Worm (Caenorhabditis elegans) whole organism, young adult: ENCODE measurements around the gene best-14.

Source experiments
- C17E4.6 ChIP-seq: fragments of 200-800 bp; sonication (Bioruptor generic); IDR thresholded peaks from 2 replicates; pipeline ENCODE4 v1.3.6; 2022; ENCODE audit warnings: missing genetic modification reagents, missing genetic modification characterization, missing compliant biosample characterization
- F10E7.11 ChIP-seq: sonication (generic microtip); optimal IDR thresholded peaks from 2 replicates; lab custom pipeline; 2017; ENCODE audit warnings: mild to moderate bottlenecking, missing genetic modification characterization, moderate library complexity, missing compliant biosample characterization
- F37B4.10 ChIP-seq: fragments of 200-800 bp; sonication (Bioruptor generic); IDR thresholded peaks from 2 replicates; pipeline ENCODE4 v1.3.6; 2022; ENCODE audit warnings: missing genetic modification characterization, missing compliant biosample characterization
- F49E8.2 ChIP-seq: sonication (generic microtip); optimal IDR thresholded peaks from 3 replicates; lab custom pipeline; 2017; ENCODE audit warnings: missing genetic modification characterization, mild to moderate bottlenecking, missing compliant biosample characterization, antibody characterized with exemption, moderate library complexity; ENCODE audit not compliant: insufficient read depth
- F55B11.4 ChIP-seq: sonication (generic microtip); optimal IDR thresholded peaks from 2 replicates; lab custom pipeline; 2016; ENCODE audit warnings: missing compliant biosample characterization, missing genetic modification characterization, borderline replicate concordance; ENCODE audit not compliant: insufficient read depth
- F57A8.1 ChIP-seq: fragments of 200-800 bp; sonication (Bioruptor generic); optimal IDR thresholded peaks from 2 replicates; lab custom pipeline; 2018; ENCODE audit warnings: mild to moderate bottlenecking, missing genetic modification characterization, moderate library complexity, missing compliant biosample characterization
- K11D2.4 ChIP-seq: fragments of 200-800 bp; sonication (Bioruptor generic); IDR thresholded peaks from 2 replicates; pipeline ENCODE4 v1.3.6; 2022; ENCODE audit warnings: missing genetic modification reagents, missing genetic modification characterization, missing compliant biosample characterization
- T26A5.8 ChIP-seq: sonication (generic microtip); optimal IDR thresholded peaks from 2 replicates; lab custom pipeline; 2016; ENCODE audit warnings: missing genetic modification characterization, missing compliant biosample characterization
- Y67H2A.10 ChIP-seq: fragments of 200-800 bp; sonication (Bioruptor generic); conservative IDR thresholded peaks from 2 replicates; pipeline ENCODE4 v1.3.6; 2022; ENCODE audit warnings: missing genetic modification reagents, missing genetic modification characterization, missing compliant biosample characterization
- akir-1 ChIP-seq: fragments of 200-800 bp; sonication (Bioruptor generic); optimal IDR thresholded peaks from 2 replicates; lab custom pipeline; 2018; ENCODE audit warnings: mild to moderate bottlenecking, missing genetic modification characterization, moderate library complexity, missing compliant biosample characterization
- attf-3 ChIP-seq: fragments of 200-800 bp; sonication (Bioruptor generic); conservative IDR thresholded peaks from 2 replicates; pipeline ENCODE4 v1.3.6; 2022; ENCODE audit warnings: missing genetic modification reagents, missing genetic modification characterization, missing compliant biosample characterization
- ccch-3 ChIP-seq: fragments of 200-800 bp; sonication (Bioruptor generic); optimal IDR thresholded peaks from 2 replicates; lab custom pipeline; 2018; ENCODE audit warnings: mild to moderate bottlenecking, missing genetic modification characterization, missing compliant biosample characterization
- ceh-79 ChIP-seq: sonication (generic microtip); optimal IDR thresholded peaks from 2 replicates; lab custom pipeline; 2017; ENCODE audit warnings: mild to moderate bottlenecking, missing genetic modification characterization, missing compliant biosample characterization
- ceh-91 ChIP-seq: fragments of 200-800 bp; sonication (Bioruptor generic); IDR thresholded peaks from 2 replicates; pipeline ENCODE4 v1.3.6; 2022; ENCODE audit warnings: missing genetic modification reagents, missing genetic modification characterization, missing compliant biosample characterization
- dox-1 ChIP-seq: fragments of 200-800 bp; sonication (Bioruptor generic); IDR thresholded peaks from 2 replicates; pipeline ENCODE4 v1.3.6; 2022; ENCODE audit warnings: missing genetic modification reagents, missing genetic modification characterization, missing compliant biosample characterization
- gei-17 ChIP-seq: fragments of 200-800 bp; sonication (Bioruptor generic); optimal IDR thresholded peaks from 2 replicates; lab custom pipeline; 2018; ENCODE audit warnings: mild to moderate bottlenecking, missing genetic modification characterization, missing compliant biosample characterization
- hlh-26 ChIP-seq: fragments of 200-800 bp; sonication (Bioruptor generic); conservative IDR thresholded peaks from 2 replicates; pipeline ENCODE4 v1.3.6; 2022; ENCODE audit warnings: missing genetic modification reagents, missing genetic modification characterization, missing compliant biosample characterization
- hmg-20 ChIP-seq: fragments of 200-800 bp; sonication (Bioruptor generic); IDR thresholded peaks from 2 replicates; pipeline ENCODE4 v1.3.6; 2022; ENCODE audit warnings: missing genetic modification reagents, missing genetic modification characterization, missing compliant biosample characterization
- hsf-1 ChIP-seq: fragments of 200-800 bp; sonication (Bioruptor generic); IDR thresholded peaks from 2 replicates; pipeline ENCODE4 v1.3.6; 2022; ENCODE audit warnings: missing genetic modification reagents, missing genetic modification characterization, missing compliant biosample characterization
- let-607 ChIP-seq, 2 experiments: fragments of 200-800 bp in 1 of 2; sonication (Bioruptor generic) in 1 of 2; sonication (generic microtip) in 1 of 2; optimal IDR thresholded peaks; 2 replicates each; lab custom pipeline; 2016 to 2018; ENCODE audit warnings: mild to moderate bottlenecking in 2 of 2, missing compliant biosample characterization in 2 of 2, missing genetic modification characterization in 2 of 2, moderate library complexity in 2 of 2, missing genotype in 1 of 2
- lin-40 ChIP-seq: sonication (generic microtip); optimal IDR thresholded peaks from 2 replicates; lab custom pipeline; 2016; ENCODE audit warnings: missing genetic modification characterization, mild to moderate bottlenecking, missing compliant biosample characterization, missing genotype, missing genetic modification reagents
- lin-54 ChIP-seq: fragments of 200-800 bp; sonication (Bioruptor generic); optimal IDR thresholded peaks from 2 replicates; lab custom pipeline; 2018; ENCODE audit warnings: mild to moderate bottlenecking, missing genetic modification characterization, missing compliant biosample characterization
- lsl-1 ChIP-seq: fragments of 200-800 bp; sonication (Bioruptor generic); optimal IDR thresholded peaks from 2 replicates; lab custom pipeline; 2018; ENCODE audit warnings: mild to moderate bottlenecking, missing genetic modification characterization, moderate library complexity, missing compliant biosample characterization
- lsy-27 ChIP-seq: sonication (generic microtip); optimal IDR thresholded peaks from 2 replicates; lab custom pipeline; 2017; ENCODE audit warnings: missing genetic modification characterization, mild to moderate bottlenecking, missing compliant biosample characterization, antibody characterized with exemption, missing genotype, borderline replicate concordance; ENCODE audit not compliant: insufficient read depth
- madf-6 ChIP-seq: fragments of 200-800 bp; sonication (Bioruptor generic); IDR thresholded peaks from 2 replicates; pipeline ENCODE4 v1.3.6; 2022; ENCODE audit warnings: missing genetic modification reagents, missing genetic modification characterization, missing compliant biosample characterization
- nhr-90 ChIP-seq: sonication (generic microtip); optimal IDR thresholded peaks from 2 replicates; lab custom pipeline; 2016; ENCODE audit warnings: missing genotype, mild to moderate bottlenecking, missing genetic modification characterization, missing compliant biosample characterization
- pha-4 ChIP-seq: fragments of 150-350 bp; sonication (generic microtip); optimal IDR thresholded peaks from 2 replicates; lab custom pipeline; 2014; ENCODE audit warnings: missing biosample characterization, missing genetic modification reagents, missing genetic modification characterization
- snpc-1.1 ChIP-seq: sonication (generic microtip); optimal IDR thresholded peaks from 2 replicates; lab custom pipeline; 2017; ENCODE audit warnings: missing genetic modification characterization, mild to moderate bottlenecking, missing compliant biosample characterization, antibody characterized with exemption, moderate library complexity, missing genotype, missing genetic modification reagents; ENCODE audit not compliant: insufficient read depth
- snpc-3.4 ChIP-seq: sonication (generic microtip); optimal IDR thresholded peaks from 2 replicates; lab custom pipeline; 2017; ENCODE audit warnings: missing genetic modification characterization, mild to moderate bottlenecking, missing compliant biosample characterization, antibody characterized with exemption, moderate library complexity, missing genotype, missing genetic modification reagents
- snpc-4 ChIP-seq, 5 experiments: fragments of 150-350 bp in 1 of 5; sonication (generic microtip) in 4 of 5; optimal IDR thresholded peaks; 2 replicates each; lab custom pipeline; 2014 to 2018; ENCODE audit warnings: missing genetic modification characterization in 5 of 5, missing biosample characterization in 3 of 5, antibody characterized with exemption in 2 of 5, mild to moderate bottlenecking in 2 of 5, missing compliant biosample characterization in 2 of 5, missing genotype in 2 of 5, moderate library complexity in 2 of 5, missing genetic modification reagents in 1 of 5
- tbp1 ChIP-seq: fragments of 200-800 bp; sonication (Bioruptor generic); optimal IDR thresholded peaks from 2 replicates; lab custom pipeline; 2018; ENCODE audit warnings: mild to moderate bottlenecking, missing genetic modification characterization, missing compliant biosample characterization
- tbx-9 ChIP-seq: sonication (generic microtip); optimal IDR thresholded peaks from 2 replicates; lab custom pipeline; 2016; ENCODE audit warnings: borderline replicate concordance, missing genetic modification characterization, inconsistent platforms, missing compliant biosample characterization
- unc-62 ChIP-seq: fragments of 150-350 bp; optimal IDR thresholded peaks from 2 replicates; lab custom pipeline; 2014; ENCODE audit warnings: missing biosample characterization, missing genetic modification reagents, missing genetic modification characterization
- zim-3 ChIP-seq: sonication (generic microtip); optimal IDR thresholded peaks from 2 replicates; lab custom pipeline; 2017; ENCODE audit warnings: mild to moderate bottlenecking, missing genetic modification characterization, moderate library complexity, missing compliant biosample characterization
- ztf-25 ChIP-seq: fragments of 200-800 bp; sonication (Bioruptor generic); IDR thresholded peaks from 2 replicates; pipeline ENCODE4 v1.3.6; 2022; ENCODE audit warnings: missing genetic modification reagents, missing genetic modification characterization, missing compliant biosample characterization
- ztf-26 ChIP-seq: sonication (generic microtip); optimal IDR thresholded peaks from 2 replicates; lab custom pipeline; 2017; ENCODE audit warnings: missing genetic modification characterization, missing compliant biosample characterization

The best-14 gene

DNA sequence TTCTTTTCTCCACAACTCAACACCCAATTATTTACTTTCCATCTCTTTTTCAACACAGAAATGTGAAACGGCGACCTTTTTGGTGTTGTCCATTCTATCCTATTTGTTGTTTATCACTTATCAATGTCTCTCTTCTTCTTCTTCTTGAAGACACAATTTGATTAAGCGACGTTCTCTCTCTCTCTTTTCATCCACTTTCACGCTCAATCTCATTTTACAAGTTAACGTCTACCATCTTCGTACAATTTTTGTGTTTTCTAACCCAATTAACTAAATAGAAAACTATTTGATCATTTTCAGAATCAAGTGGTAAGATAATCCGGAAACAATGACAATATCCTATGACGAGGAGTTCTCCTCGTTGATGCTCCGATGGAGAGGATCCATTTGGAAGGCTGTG lies at the start of gene best-14:
Gene best-14 (plus strand): TSS at position 301 of the 400 bp plus-strand sequence.
- no peak for TF ChIP-seq snpc-4 (GFP tag; optimal IDR thresholded peaks at IDR 0.05; lab: Kevin White, UChicago)
- TF ChIP-seq snpc-4 (tag; optimal IDR thresholded peaks at IDR 0.05; lab: Kevin White, UChicago): no peak
- no peak for TF ChIP-seq F55B11.4
- no peak for TF ChIP-seq lin-54
- no peak for TF ChIP-seq zim-3
- no peak for TF ChIP-seq pha-4
- TF ChIP-seq let-607 (tag; optimal IDR thresholded peaks at IDR 0.05; lab: Kevin White, UChicago): no peak
- TF ChIP-seq gei-17: no peak
- no peak for TF ChIP-seq dox-1 (GFP tag; lab: Robert Waterston, UW)
- TF ChIP-seq, all 124 proteins: peak for 0

- TF ChIP-seq ceh-91 (no peak), akir-1 (GFP tag; lab: Kevin White, UChicago) (no peak), lsy-27 (tag; lab: Kevin White, UChicago) (no peak), madf-6 (GFP tag; lab: Robert Waterston, UW) (no peak), Y67H2A.10 (GFP tag; lab: Robert Waterston, UW) (no peak), lin-54 (no peak), F10E7.11 (tag; lab: Kevin White, UChicago) (no peak), F49E8.2 (no peak), snpc-1.1 (tag; lab: Kevin White, UChicago) (no peak), hmg-20 (GFP tag; lab: Robert Waterston, UW) (no peak), hsf-1 (GFP tag; lab: Robert Waterston, UW) (no peak), F37B4.10 (GFP tag; lab: Robert Waterston, UW) (no peak), ztf-26 (no peak), F57A8.1 (GFP tag; lab: Kevin White, UChicago) (no peak), attf-3 (no peak), lsl-1 (GFP tag; lab: Kevin White, UChicago) (no peak), ccch-3 (GFP tag; lab: Kevin White, UChicago) (no peak), unc-62 (GFP tag; lab: Kevin White, UChicago) (no peak), ztf-25 (GFP tag; lab: Robert Waterston, UW) (no peak)
These were observed 48.9 kb upstream of the best-14 start, which contains the start of gene C35A5.6 for ce11 chrV:10508855-10509254. C35A5.6 (plus strand) TSS chrV:10509137.

ce11 chrV:10514271-10514670 lies 43.5 kb upstream of the best-14 start, which contains the start of gene dmsr-8:
dmsr-8 (minus strand) TSS chrV:10514371.
- TF ChIP-seq C17E4.6 (GFP tag; lab: Robert Waterston, UW) (no peak), nhr-90 (no peak), T26A5.8 (tag; lab: Kevin White, UChicago) (no peak), snpc-3.4 (tag; lab: Kevin White, UChicago) (no peak), ceh-79 (tag; lab: Kevin White, UChicago) (no peak), hlh-26 (GFP tag; lab: Robert Waterston, UW) (no peak), lin-40 (tag; lab: Kevin White, UChicago) (no peak), tbx-9 (tag; lab: Kevin White, UChicago) (no peak), K11D2.4 (no peak), tbp1 (GFP tag; lab: Kevin White, UChicago) (no peak), lsl-1 (GFP tag; lab: Kevin White, UChicago) (no peak)
